Worm (Caenorhabditis elegans): ENCODE measurements around the gene ugt-7.
A peak's percentile ranks its signal among the peaks of the same experiment; 100 is the strongest.

ugt-7 gene

ce11 chrV:4965790-4966189 is 34.6 kb downstream of the ugt-7 start:
- no peak for TF ChIP-seq hlh-13 (GFP tag; optimal IDR thresholded peaks at IDR 0.05)
- no peak for TF ChIP-seq sdc-2 (tag; optimal IDR thresholded peaks at IDR 0.05)
- no peak for TF ChIP-seq hlh-30 (tag; optimal IDR thresholded peaks at IDR 0.05; ENCODE audit: insufficient read depth)
- TF ChIP-seq Y22D7AL.16 (tag; optimal IDR thresholded peaks at IDR 0.05), result no peak
- no peak for TF ChIP-seq K02D7.2 (tag; optimal IDR thresholded peaks at IDR 0.05)
- TF ChIP-seq fax-1 (tag; optimal IDR thresholded peaks at IDR 0.05), result no peak
- no peak for TF ChIP-seq ttx-3 (tag; optimal IDR thresholded peaks at IDR 0.05)
- no peak for TF ChIP-seq pqm-1 (tag; optimal IDR thresholded peaks at IDR 0.05)
- no peak for TF ChIP-seq ceh-34 (tag; optimal IDR thresholded peaks at IDR 0.05)
- no peak for TF ChIP-seq unc-55 (GFP tag; optimal IDR thresholded peaks at IDR 0.05)
- TF ChIP-seq fkh-10 (GFP tag; optimal IDR thresholded peaks at IDR 0.05), result no peak
- TF ChIP-seq nhr-232 (tag; optimal IDR thresholded peaks at IDR 0.05), result no peak
- TF ChIP-seq fkh-6 (tag; optimal IDR thresholded peaks at IDR 0.05), result no peak
- TF ChIP-seq ceh-24 (tag; optimal IDR thresholded peaks at IDR 0.05), result no peak
- TF ChIP-seq nfya-1 (tag; optimal IDR thresholded peaks at IDR 0.05), result no peak
- no peak for TF ChIP-seq odd-2 (tag; optimal IDR thresholded peaks at IDR 0.05)

ce11 chrV:4964671-4965420 is 35.5 kb downstream of the ugt-7 start:
- TF ChIP-seq nfya-1 (tag; optimal IDR thresholded peaks at IDR 0.05) (no peak), elt-2 (tag; optimal IDR thresholded peaks at IDR 0.05) (peak; percentile 79)

- TF ChIP-seq ref-2 (tag; optimal IDR thresholded peaks at IDR 0.05) (peak; percentile 64), hlh-6 (tag; optimal IDR thresholded peaks at IDR 0.05) (peak; percentile 39), tbx-2 (tag; optimal IDR thresholded peaks at IDR 0.05) (peak; percentile 45), ceh-34 (tag; optimal IDR thresholded peaks at IDR 0.05) (peak; percentile 71), K02D7.2 (tag; optimal IDR thresholded peaks at IDR 0.05) (no peak), ceh-18 (tag; optimal IDR thresholded peaks at IDR 0.05) (peak; percentile 39), fkh-10 (GFP tag; optimal IDR thresholded peaks at IDR 0.05) (no peak), unc-55 (GFP tag; optimal IDR thresholded peaks at IDR 0.05) (peak; percentile 81), pha-2 (tag; optimal IDR thresholded peaks at IDR 0.05) (peak; percentile 13), pha-4 (tag; optimal IDR thresholded peaks at IDR 0.05) (no peak), fkh-6 (tag; optimal IDR thresholded peaks at IDR 0.05) (peak; percentile 16), pat-9 (tag; optimal IDR thresholded peaks at IDR 0.05) (peak; percentile 21), ceh-2 (tag; optimal IDR thresholded peaks at IDR 0.05) (peak; percentile 51), hlh-30 (tag; optimal IDR thresholded peaks at IDR 0.05; ENCODE audit: insufficient read depth) (peak; percentile 7), ceh-45 (GFP tag; IDR thresholded peaks at IDR 0.05) (no peak), npax-4 (tag; optimal IDR thresholded peaks at IDR 0.05) (no peak), unc-42 (tag; optimal IDR thresholded peaks at IDR 0.05) (peak; percentile 70), nfya-1 (tag; optimal IDR thresholded peaks at IDR 0.05) (peak; percentile 65), unc-3 (GFP tag; conservative IDR thresholded peaks at IDR 0.05) (no peak), unc-3 (tag; optimal IDR thresholded peaks at IDR 0.05) (peak; percentile 20), zip-5 (tag; optimal IDR thresholded peaks at IDR 0.05) (no peak), ceh-48 (tag; optimal IDR thresholded peaks at IDR 0.05) (peak; percentile 51), rnt-1 (tag; optimal IDR thresholded peaks at IDR 0.05) (peak; percentile 34), ceh-19 (GFP tag; optimal IDR thresholded peaks at IDR 0.05) (peak; percentile 60), ceh-31 (tag; optimal IDR thresholded peaks at IDR 0.05) (peak; percentile 57)
Measured at ce11 chrV:4964020-4964635, 36.2 kb downstream of the ugt-7 start.

- TF ChIP-seq K09A11.1 (tag; optimal IDR thresholded peaks at IDR 0.05; ENCODE audit: insufficient read depth) (no peak), pat-9 (tag; optimal IDR thresholded peaks at IDR 0.05) (no peak), hlh-15 (tag; optimal IDR thresholded peaks at IDR 0.05) (no peak), syd-9 (tag; optimal IDR thresholded peaks at IDR 0.05) (no peak), lin-11 (tag; optimal IDR thresholded peaks at IDR 0.05) (no peak), ceh-6 (GFP tag; optimal IDR thresholded peaks at IDR 0.05) (no peak), hlh-8 (tag; optimal IDR thresholded peaks at IDR 0.05) (no peak)
Measured at ce11 chrV:4963606-4964005, 36.8 kb downstream of the ugt-7 start.
